Fruit fly (Drosophila melanogaster): Measurements from ENCODE around the gene Axn.

The Axn gene

dm6 chr3R:30021559-30022451 is 837 bp upstream of the Axn start, which contains the start of gene Mgat2 (continued):
- TF ChIP-seq CG8089 (GFP tag; optimal IDR thresholded peaks at IDR 0.05) = no peak
- no peak for TF ChIP-seq CG11093 (GFP tag; IDR thresholded peaks at IDR 0.05)
- no peak for TF ChIP-seq org-1 (GFP tag; optimal IDR thresholded peaks at IDR 0.05)
- peak; percentile 2 for TF ChIP-seq dmrt11E (tag; optimal IDR thresholded peaks at IDR 0.05)
- no peak for TF ChIP-seq H2.0 (GFP tag; IDR thresholded peaks at IDR 0.05)
- no peak for TF ChIP-seq NFAT (GFP tag; IDR thresholded peaks at IDR 0.05)
- no peak for TF ChIP-seq nmo (GFP tag; optimal IDR thresholded peaks at IDR 0.05)
- peak; percentile 81 for TF ChIP-seq Opbp (GFP tag; IDR thresholded peaks at IDR 0.05; ENCODE audit: partially characterized antibody)
- no peak for TF ChIP-seq CG5953 (GFP tag; IDR thresholded peaks at IDR 0.05)
- TF ChIP-seq Hey (tag; optimal IDR thresholded peaks at IDR 0.05) = no peak
- peak; percentile 74 for TF ChIP-seq inv (GFP tag; IDR thresholded peaks at IDR 0.05; ENCODE audit: partially characterized antibody)
- TF ChIP-seq vfl (GFP tag; optimal IDR thresholded peaks at IDR 0.05) = no peak
- peak; percentile 51 for TF ChIP-seq ac (GFP tag; optimal IDR thresholded peaks at IDR 0.05)
- TF ChIP-seq aop (GFP tag; IDR thresholded peaks at IDR 0.05) = no peak
- TF ChIP-seq otp (GFP tag; IDR thresholded peaks at IDR 0.05) = no peak
- TF ChIP-seq pho (GFP tag; optimal IDR thresholded peaks at IDR 0.05) = no peak
- no peak for TF ChIP-seq CG30020 (tag; optimal IDR thresholded peaks at IDR 0.05)
- no peak for TF ChIP-seq sqz (GFP tag; optimal IDR thresholded peaks at IDR 0.05)
- TF ChIP-seq CG31388 (GFP tag; optimal IDR thresholded peaks at IDR 0.05) = no peak
- TF ChIP-seq Sry-β (GFP tag; optimal IDR thresholded peaks at IDR 0.05) = peak; percentile 56
- TF ChIP-seq usp (GFP tag; optimal IDR thresholded peaks at IDR 0.05) = no peak
- TF ChIP-seq CG6683 (GFP tag; optimal IDR thresholded peaks at IDR 0.05) = peak; percentile 10
- TF ChIP-seq gcm (GFP tag; optimal IDR thresholded peaks at IDR 0.05) = peak; percentile 97
- no peak for TF ChIP-seq TFAM (GFP tag; optimal IDR thresholded peaks at IDR 0.05)
- TF ChIP-seq CG11456 (GFP tag; IDR thresholded peaks at IDR 0.05) = no peak
- no peak for TF ChIP-seq h (optimal IDR thresholded peaks at IDR 0.05)
- no peak for TF ChIP-seq Meics (GFP tag; optimal IDR thresholded peaks at IDR 0.05)
- TF ChIP-seq CG42726 (GFP tag; IDR thresholded peaks at IDR 0.05; ENCODE audit: partially characterized antibody) = peak; percentile 22; the same call in 1 of the 2 replicates
- peak; percentile 71 for TF ChIP-seq CG15601 (tag; optimal IDR thresholded peaks at IDR 0.05)
- TF ChIP-seq pros (GFP tag; optimal IDR thresholded peaks at IDR 0.05) = peak; percentile 62
- no peak for TF ChIP-seq Atf-2 (GFP tag; optimal IDR thresholded peaks at IDR 0.05)
- no peak for TF ChIP-seq pnt (GFP tag; optimal IDR thresholded peaks at IDR 0.05)
- TF ChIP-seq CG14710 (tag; optimal IDR thresholded peaks at IDR 0.05) = peak; percentile 19
- no peak for TF ChIP-seq CG2678 (tag; optimal IDR thresholded peaks at IDR 0.05)
- TF ChIP-seq MESR4 (GFP tag; optimal IDR thresholded peaks at IDR 0.05) = peak; percentile 81
- TF ChIP-seq crc (GFP tag; optimal IDR thresholded peaks at IDR 0.05) = no peak
- peak; percentile 62 for TF ChIP-seq ash1 (GFP tag; optimal IDR thresholded peaks at IDR 0.05)
- no peak for TF ChIP-seq corto (GFP tag; optimal IDR thresholded peaks at IDR 0.05)
- no peak for TF ChIP-seq sc (optimal IDR thresholded peaks at IDR 0.05)
- TF ChIP-seq sc (GFP tag; optimal IDR thresholded peaks at IDR 0.05) = no peak
- peak; percentile 72 for TF ChIP-seq nerfin-2 (GFP tag; IDR thresholded peaks at IDR 0.05; ENCODE audit: partially characterized antibody)
- no peak for TF ChIP-seq bcd (GFP tag; optimal IDR thresholded peaks at IDR 0.05)
- TF ChIP-seq CG14860 (GFP tag; IDR thresholded peaks at IDR 0.05; ENCODE audit: partially characterized antibody) = peak; percentile 71
- TF ChIP-seq dpn (GFP tag; optimal IDR thresholded peaks at IDR 0.05) = no peak
- TF ChIP-seq CG1529 (GFP tag; optimal IDR thresholded peaks at IDR 0.05) = no peak
- no peak for TF ChIP-seq Mes4 (GFP tag; optimal IDR thresholded peaks at IDR 0.05)
- peak; percentile 41 for TF ChIP-seq CG13296 (GFP tag; optimal IDR thresholded peaks at IDR 0.05)
- TF ChIP-seq Hr3 (GFP tag; optimal IDR thresholded peaks at IDR 0.05) = no peak
- peak; percentile 66 for TF ChIP-seq CG2202 (tag; optimal IDR thresholded peaks at IDR 0.05)

All from whole organism, embryonic.